Worm (Caenorhabditis elegans): ENCODE results near the gene gei-15.

The gei-15 gene

ce11 chrX:6795843-6796521, 27.1 kb downstream of the gei-15 start:
- TF ChIP-seq elt-2 (tag; optimal IDR thresholded peaks at IDR 0.05) (no peak), mml-1 (tag; optimal IDR thresholded peaks at IDR 0.05) (no peak), unc-39 (tag; optimal IDR thresholded peaks at IDR 0.05) (no peak), elt-1 (tag; optimal IDR thresholded peaks at IDR 0.05) (peak; percentile 81)

ce11 chrX:6792281-6793003, 30.6 kb downstream of the gei-15 start:
- TF ChIP-seq ama-1 (optimal IDR thresholded peaks at IDR 0.05) = no peak
- TF ChIP-seq mml-1 (tag; optimal IDR thresholded peaks at IDR 0.05) = no peak
- peak; percentile 77 for TF ChIP-seq elt-2 (tag; optimal IDR thresholded peaks at IDR 0.05)
- TF ChIP-seq tbx-2 (tag; optimal IDR thresholded peaks at IDR 0.05) = no peak
- TF ChIP-seq ztf-11 (tag; optimal IDR thresholded peaks at IDR 0.05) = no peak
- TF ChIP-seq ceh-82 (tag; optimal IDR thresholded peaks at IDR 0.05) = no peak
- no peak for TF ChIP-seq skn-1 (tag; optimal IDR thresholded peaks at IDR 0.05)
- no peak for TF ChIP-seq eor-1 (tag; optimal IDR thresholded peaks at IDR 0.05)
- peak; percentile 4 for TF ChIP-seq fos-1 (tag; optimal IDR thresholded peaks at IDR 0.05)
- peak; percentile 24 for TF ChIP-seq jun-1 (tag; optimal IDR thresholded peaks at IDR 0.05)
- TF ChIP-seq nhr-77 (tag; optimal IDR thresholded peaks at IDR 0.05) = peak; percentile 1
- TF ChIP-seq pha-4 (tag; optimal IDR thresholded peaks at IDR 0.05) = peak; percentile 59
- TF ChIP-seq zag-1 (tag; optimal IDR thresholded peaks at IDR 0.05) = no peak
- peak; percentile 5 for TF ChIP-seq pqm-1 (tag; optimal IDR thresholded peaks at IDR 0.05)

- TF ChIP-seq pha-4 (tag; optimal IDR thresholded peaks at IDR 0.05) (peak; percentile 2), unc-39 (tag; optimal IDR thresholded peaks at IDR 0.05) (no peak), pqm-1 (tag; optimal IDR thresholded peaks at IDR 0.05) (peak; percentile 41), lin-39 (tag; optimal IDR thresholded peaks at IDR 0.05) (no peak), elt-2 (tag; optimal IDR thresholded peaks at IDR 0.05) (peak; percentile 68), nhr-43 (tag; optimal IDR thresholded peaks at IDR 0.05; ENCODE audit: poor library complexity, severe bottlenecking) (no peak), nhr-76 (tag; optimal IDR thresholded peaks at IDR 0.05) (no peak), tbx-2 (tag; optimal IDR thresholded peaks at IDR 0.05) (no peak), zag-1 (tag; optimal IDR thresholded peaks at IDR 0.05) (no peak), nhr-77 (tag; optimal IDR thresholded peaks at IDR 0.05) (no peak), ceh-28 (tag; optimal IDR thresholded peaks at IDR 0.05) (no peak), daf-12 (tag; optimal IDR thresholded peaks at IDR 0.05) (no peak), ztf-11 (tag; optimal IDR thresholded peaks at IDR 0.05) (no peak), eor-1 (tag; optimal IDR thresholded peaks at IDR 0.05) (no peak)
These were observed 32.1 kb downstream of the gei-15 start, which contains the start of gene asp-3 for ce11 chrX:6790986-6791385. asp-3 (plus strand) TSS chrX:6791064.

- TF ChIP-seq ceh-82 (tag; optimal IDR thresholded peaks at IDR 0.05) (no peak), elt-1 (tag; optimal IDR thresholded peaks at IDR 0.05) (no peak), nhr-67 (tag; optimal IDR thresholded peaks at IDR 0.05) (no peak), nhr-76 (tag; optimal IDR thresholded peaks at IDR 0.05) (no peak), pha-4 (tag; optimal IDR thresholded peaks at IDR 0.05) (peak; percentile 1), elt-2 (tag; optimal IDR thresholded peaks at IDR 0.05) (peak; percentile 48), lin-15B (tag; optimal IDR thresholded peaks at IDR 0.05) (no peak), pqm-1 (tag; optimal IDR thresholded peaks at IDR 0.05) (peak; percentile 48)
These were observed 32.6 kb downstream of the gei-15 start for ce11 chrX:6790457-6790856.

ce11 chrX:6788965-6789573, 34.0 kb downstream of the gei-15 start, which contains the start of gene sgca-1:
sgca-1 (minus strand) TSS chrX:6789548.
- TF ChIP-seq nhr-23 (tag; optimal IDR thresholded peaks at IDR 0.05) (no peak), nhr-43 (tag; optimal IDR thresholded peaks at IDR 0.05; ENCODE audit: poor library complexity, severe bottlenecking) (no peak), nhr-25 (tag; optimal IDR thresholded peaks at IDR 0.05) (no peak), egl-5 (tag; optimal IDR thresholded peaks at IDR 0.05) (no peak), nhr-76 (tag; optimal IDR thresholded peaks at IDR 0.05) (no peak), ceh-16 (tag; optimal IDR thresholded peaks at IDR 0.05) (no peak), nhr-67 (tag; optimal IDR thresholded peaks at IDR 0.05) (no peak), nfya-1 (tag; optimal IDR thresholded peaks at IDR 0.05; ENCODE audit: insufficient read depth) (no peak), pha-4 (tag; optimal IDR thresholded peaks at IDR 0.05) (peak; percentile 59), nhr-77 (tag; optimal IDR thresholded peaks at IDR 0.05) (no peak), eor-1 (tag; optimal IDR thresholded peaks at IDR 0.05) (no peak), nhr-28 (tag; optimal IDR thresholded peaks at IDR 0.05) (no peak), zag-1 (tag; optimal IDR thresholded peaks at IDR 0.05) (no peak), jun-1 (tag; optimal IDR thresholded peaks at IDR 0.05) (peak; percentile 56), skn-1 (tag; optimal IDR thresholded peaks at IDR 0.05) (no peak), snpc-4 (tag; optimal IDR thresholded peaks at IDR 0.05) (no peak), aly-2 (tag; optimal IDR thresholded peaks at IDR 0.05) (no peak), ceh-28 (tag; optimal IDR thresholded peaks at IDR 0.05) (peak; percentile 42), ztf-11 (tag; optimal IDR thresholded peaks at IDR 0.05) (no peak), lin-15B (tag; optimal IDR thresholded peaks at IDR 0.05) (no peak), lsy-12 (tag; optimal IDR thresholded peaks at IDR 0.05) (no peak), ZK546.5 (tag; optimal IDR thresholded peaks at IDR 0.05) (no peak), fos-1 (tag; optimal IDR thresholded peaks at IDR 0.05) (no peak), elt-1 (tag; optimal IDR thresholded peaks at IDR 0.05) (no peak), fkh-10 (GFP tag; optimal IDR thresholded peaks at IDR 0.05) (no peak), elt-2 (tag; optimal IDR thresholded peaks at IDR 0.05) (peak; percentile 95), ceh-82 (tag; optimal IDR thresholded peaks at IDR 0.05) (no peak), pqm-1 (tag; optimal IDR thresholded peaks at IDR 0.05) (peak; percentile 91), sea-2 (GFP tag; optimal IDR thresholded peaks at IDR 0.05) (no peak), mdl-1 (tag; optimal IDR thresholded peaks at IDR 0.05) (no peak), unc-39 (tag; optimal IDR thresholded peaks at IDR 0.05) (no peak), ama-1 (optimal IDR thresholded peaks at IDR 0.05) (no peak), ceh-9 (tag; optimal IDR thresholded peaks at IDR 0.05) (no peak)
